Fruit fly (Drosophila melanogaster): ENCODE measurements around the gene CG6833.

Gene CG6833

dm6 chr3L:14053073-14053643 lies 2.2 kb downstream of the CG6833 start, which contains the start of the genes CG13484 and Frl (continued):
- no peak for TF ChIP-seq usp (GFP tag; optimal IDR thresholded peaks at IDR 0.05)
- no peak for TF ChIP-seq ey (GFP tag; optimal IDR thresholded peaks at IDR 0.05)

- peak; percentile 98 for TF ChIP-seq Dfd (GFP tag; optimal IDR thresholded peaks at IDR 0.05)
- no peak for TF ChIP-seq woc (GFP tag; optimal IDR thresholded peaks at IDR 0.05)
Measured at dm6 chr3L:14053806-14054205, 2.8 kb downstream of the CG6833 start.

dm6 chr3L:14055260-14055696 lies 4.3 kb downstream of the CG6833 start:
- TF ChIP-seq N (GFP tag; optimal IDR thresholded peaks at IDR 0.05) (no peak), fru (GFP tag; optimal IDR thresholded peaks at IDR 0.05) (peak; percentile 64), Jra (GFP tag; optimal IDR thresholded peaks at IDR 0.05) (no peak), Hnf4 (GFP tag; optimal IDR thresholded peaks at IDR 0.05) (no peak), dl (GFP tag; optimal IDR thresholded peaks at IDR 0.05; ENCODE audit: insufficient read depth in 1 of 2, partially characterized antibody in 2 of 2) (no peak), Myc (optimal IDR thresholded peaks at IDR 0.05) (no peak), brk (GFP tag; optimal IDR thresholded peaks at IDR 0.05) (no peak), ey (GFP tag; optimal IDR thresholded peaks at IDR 0.05) (peak; percentile 66), Hr83 (GFP tag; optimal IDR thresholded peaks at IDR 0.05; ENCODE audit: poor library complexity, severe bottlenecking) (no peak), usp (GFP tag; optimal IDR thresholded peaks at IDR 0.05) (no peak), dmrt93B (GFP tag; optimal IDR thresholded peaks at IDR 0.05) (peak; percentile 50), GATAd (GFP tag; optimal IDR thresholded peaks at IDR 0.05) (no peak), foxo (GFP tag; optimal IDR thresholded peaks at IDR 0.05) (peak in 1 of 2 experiments; percentile 73), Abd-B (GFP tag; optimal IDR thresholded peaks at IDR 0.05) (no peak), OdsH (GFP tag; optimal IDR thresholded peaks at IDR 0.05) (peak; percentile 75), Sp1 (GFP tag; optimal IDR thresholded peaks at IDR 0.05) (peak; percentile 64), CrebA (GFP tag; optimal IDR thresholded peaks at IDR 0.05; ENCODE audit: borderline replicate concordance) (no peak), dsf (GFP tag; optimal IDR thresholded peaks at IDR 0.05; ENCODE audit: borderline replicate concordance) (no peak), Mio (GFP tag; optimal IDR thresholded peaks at IDR 0.05) (no peak), psq (GFP tag; optimal IDR thresholded peaks at IDR 0.05) (peak; percentile 60), Dfd (GFP tag; optimal IDR thresholded peaks at IDR 0.05) (no peak), Rel (GFP tag; optimal IDR thresholded peaks at IDR 0.05) (no peak), Rel (tag; optimal IDR thresholded peaks at IDR 0.05) (no peak), CG32264 (GFP tag; optimal IDR thresholded peaks at IDR 0.05) (peak; percentile 16), Vsx2 (GFP tag; optimal IDR thresholded peaks at IDR 0.05; ENCODE audit: partially characterized antibody) (no peak), Hr78 (GFP tag; optimal IDR thresholded peaks at IDR 0.05) (no peak), pan (optimal IDR thresholded peaks at IDR 0.05) (no peak), rgr (GFP tag; optimal IDR thresholded peaks at IDR 0.05) (peak; percentile 74), tai (GFP tag; optimal IDR thresholded peaks at IDR 0.05) (no peak), sage (GFP tag; optimal IDR thresholded peaks at IDR 0.05) (no peak), jim (GFP tag; optimal IDR thresholded peaks at IDR 0.05) (no peak), lola (GFP tag; optimal IDR thresholded peaks at IDR 0.05) (no peak), sv (GFP tag; optimal IDR thresholded peaks at IDR 0.05) (no peak), br (GFP tag; optimal IDR thresholded peaks at IDR 0.05) (peak; percentile 58), CG9705 (GFP tag; optimal IDR thresholded peaks at IDR 0.05) (no peak), woc (GFP tag; optimal IDR thresholded peaks at IDR 0.05) (peak; percentile 70), h (GFP tag; optimal IDR thresholded peaks at IDR 0.05) (peak; percentile 77), HLH106 (tag; optimal IDR thresholded peaks at IDR 0.05) (peak; percentile 66), Dif (GFP tag; optimal IDR thresholded peaks at IDR 0.05; ENCODE audit: partially characterized antibody) (no peak)

Data from whole organism, wandering third instar larva.